Worm (Caenorhabditis elegans): Measurements from ENCODE around the gene mig-15.

ce11 chrX:10424744-10425143 is 3.7 kb downstream of the mig-15 start:
- TF ChIP-seq nhr-12 (tag; optimal IDR thresholded peaks at IDR 0.05) (no peak), nhr-28 (tag; optimal IDR thresholded peaks at IDR 0.05) (no peak)
